Fruit fly (Drosophila melanogaster) whole organism: ENCODE measurements around the gene asp.

ENCODE experiments used
- CG8478 ChIP-seq: fragments of >200 bp; optimal IDR thresholded peaks from 2 replicates; lab custom pipeline; 2018; ENCODE audit warnings: inconsistent platforms
- EcR ChIP-seq, 2 experiments: fragments of >200 bp; optimal IDR thresholded peaks; 2 replicates each; lab custom pipeline; 2017; ENCODE audit warnings: missing biosample characterization in 2 of 2, missing genetic modification characterization in 2 of 2, missing genetic modification reagents in 2 of 2
- pan ChIP-seq: fragments of >200 bp; optimal IDR thresholded peaks from 2 replicates; lab custom pipeline; 2017
- psq ChIP-seq: fragments of >200 bp; optimal IDR thresholded peaks from 2 replicates; lab custom pipeline; 2017
- usp ChIP-seq: fragments of >200 bp; optimal IDR thresholded peaks from 2 replicates; lab custom pipeline; 2017; ENCODE audit warnings: missing biosample characterization, missing genetic modification characterization, mixed read lengths

dm6 chr3R:24809576-24810279, 56.1 kb downstream of the asp start:
- TF ChIP-seq EcR (GFP tag; optimal IDR thresholded peaks at IDR 0.05; lab: Kevin White, UChicago) (no peak), usp (GFP tag; lab: Kevin White, UChicago) (no peak), CG8478 (lab: Kevin White, UChicago) (no peak), psq (lab: Kevin White, UChicago) (no peak), pan (lab: Kevin White, UChicago) (no peak)
